Worm (Caenorhabditis elegans) whole organism, L1 larva: Measurements from ENCODE around the gene sdc-3.

Source experiments
- C04F5.9 ChIP-seq: sonication (generic microtip); optimal IDR thresholded peaks from 2 replicates; lab custom pipeline; 2016; ENCODE audit warnings: missing genetic modification characterization, missing compliant biosample characterization
- C16A3.4 ChIP-seq: fragments of 150-350 bp; optimal IDR thresholded peaks from 2 replicates; lab custom pipeline; 2014; ENCODE audit warnings: missing biosample characterization, missing genetic modification characterization
- C34B4.2 ChIP-seq: sonication (generic microtip); optimal IDR thresholded peaks from 2 replicates; lab custom pipeline; 2017; ENCODE audit warnings: mild to moderate bottlenecking, missing genetic modification characterization, missing compliant biosample characterization
- aly-2 ChIP-seq: fragments of 150-350 bp; optimal IDR thresholded peaks from 2 replicates; lab custom pipeline; 2014; ENCODE audit warnings: missing biosample characterization, missing genetic modification characterization
- ceh-63 ChIP-seq: fragments of 200-800 bp; sonication (Bioruptor generic); optimal IDR thresholded peaks from 2 replicates; lab custom pipeline; 2018; ENCODE audit warnings: mild to moderate bottlenecking, missing genetic modification characterization, missing compliant biosample characterization
- ceh-8 ChIP-seq: fragments of 200-800 bp; sonication (Bioruptor generic); optimal IDR thresholded peaks from 2 replicates; lab custom pipeline; 2018; ENCODE audit warnings: mild to moderate bottlenecking, missing genetic modification characterization, moderate library complexity, missing compliant biosample characterization
- ceh-82 ChIP-seq, 3 experiments: fragments of 150-350 bp in 1 of 3; sonication (generic microtip) in 2 of 3; optimal IDR thresholded peaks; 2 replicates each; lab custom pipeline; 2014 to 2017; ENCODE audit warnings: missing biosample characterization in 3 of 3, missing genetic modification characterization in 3 of 3
- ceh-88 ChIP-seq: fragments of 200-800 bp; sonication (Bioruptor generic); IDR thresholded peaks from 2 replicates; pipeline ENCODE4 v1.3.6; 2022; ENCODE audit warnings: missing genetic modification characterization, missing compliant biosample characterization
- ceh-90 ChIP-seq: sonication (generic microtip); optimal IDR thresholded peaks from 2 replicates; lab custom pipeline; 2016; ENCODE audit warnings: missing genetic modification characterization, missing compliant biosample characterization
- dpl-1 ChIP-seq, 3 experiments: fragments of 150-350 bp in 2 of 3; sonication (generic microtip) in 1 of 3; optimal IDR thresholded peaks; 2 replicates each; lab custom pipeline; 2014 to 2017; ENCODE audit warnings: missing biosample characterization in 3 of 3, missing genetic modification characterization in 3 of 3, missing genetic modification reagents in 3 of 3
- egl-27 ChIP-seq, 2 experiments: fragments of 150-350 bp in 1 of 2; sonication (generic microtip); optimal IDR thresholded peaks; 3 replicates each; lab custom pipeline; 2017 to 2018; ENCODE audit warnings: missing biosample characterization in 2 of 2, missing genetic modification characterization in 2 of 2, missing genetic modification reagents in 2 of 2
- elt-2 ChIP-seq: sonication (generic microtip); optimal IDR thresholded peaks from 2 replicates; lab custom pipeline; 2016; ENCODE audit warnings: missing genetic modification characterization, mild to moderate bottlenecking, inconsistent platforms, missing compliant biosample characterization, missing genetic modification reagents
- fkh-4 ChIP-seq: sonication (generic microtip); optimal IDR thresholded peaks from 2 replicates; lab custom pipeline; 2016; ENCODE audit warnings: missing compliant biosample characterization, missing genetic modification characterization, borderline replicate concordance
- fkh-8 ChIP-seq: sonication (generic microtip); optimal IDR thresholded peaks from 2 replicates; lab custom pipeline; 2016; ENCODE audit warnings: mild to moderate bottlenecking, missing genetic modification characterization, missing compliant biosample characterization
- fos-1 ChIP-seq: fragments of 150-350 bp; optimal IDR thresholded peaks from 2 replicates; lab custom pipeline; 2014; ENCODE audit warnings: missing biosample characterization, missing genetic modification characterization
- hpl-2 ChIP-seq: fragments of 150-350 bp; optimal IDR thresholded peaks from 2 replicates; lab custom pipeline; 2014; ENCODE audit warnings: missing biosample characterization, missing genetic modification reagents, missing genetic modification characterization
- irx-1 ChIP-seq: sonication (generic microtip); optimal IDR thresholded peaks from 2 replicates; lab custom pipeline; 2016; ENCODE audit warnings: missing genetic modification characterization, missing compliant biosample characterization
- jun-1 ChIP-seq: fragments of 150-350 bp; optimal IDR thresholded peaks from 2 replicates; lab custom pipeline; 2014; ENCODE audit warnings: missing biosample characterization, missing genetic modification reagents, missing genetic modification characterization
- lin-14 ChIP-seq: fragments of 200-800 bp; sonication (Bioruptor generic); optimal IDR thresholded peaks from 2 replicates; lab custom pipeline; 2018; ENCODE audit warnings: mild to moderate bottlenecking, missing genetic modification characterization, moderate library complexity, missing compliant biosample characterization
- lir-3 ChIP-seq: sonication (generic microtip); optimal IDR thresholded peaks from 2 replicates; lab custom pipeline; 2016; ENCODE audit warnings: mild to moderate bottlenecking, missing genetic modification characterization, moderate library complexity, missing compliant biosample characterization; ENCODE audit not compliant: poor library complexity
- mef-2 ChIP-seq: fragments of 150-350 bp; optimal IDR thresholded peaks from 2 replicates; lab custom pipeline; 2014; ENCODE audit warnings: missing biosample characterization, missing genetic modification characterization
- nhr-11 ChIP-seq: fragments of 150-350 bp; optimal IDR thresholded peaks from 2 replicates; lab custom pipeline; 2014; ENCODE audit warnings: missing biosample characterization, missing genetic modification characterization
- nhr-12 ChIP-seq: sonication (generic microtip); optimal IDR thresholded peaks from 2 replicates; lab custom pipeline; 2017; ENCODE audit warnings: missing biosample characterization, missing genetic modification characterization
- nhr-19 ChIP-seq: fragments of 200-800 bp; sonication (Bioruptor generic); conservative IDR thresholded peaks from 2 replicates; pipeline ENCODE4 v1.3.6; 2022; ENCODE audit warnings: missing genetic modification characterization, missing compliant biosample characterization
- nhr-20 ChIP-seq: sonication (generic microtip); optimal IDR thresholded peaks from 2 replicates; lab custom pipeline; 2016; ENCODE audit warnings: mild to moderate bottlenecking, missing genetic modification characterization, missing compliant biosample characterization
- nhr-28 ChIP-seq: fragments of 150-350 bp; optimal IDR thresholded peaks from 2 replicates; lab custom pipeline; 2014; ENCODE audit warnings: missing biosample characterization, missing genetic modification characterization
- nhr-47 ChIP-seq: sonication (generic microtip); optimal IDR thresholded peaks from 2 replicates; lab custom pipeline; 2016; ENCODE audit warnings: mild to moderate bottlenecking, missing genetic modification characterization, moderate library complexity, missing compliant biosample characterization
- nhr-77 ChIP-seq: fragments of 150-350 bp; optimal IDR thresholded peaks from 2 replicates; lab custom pipeline; 2014; ENCODE audit warnings: missing biosample characterization, missing genetic modification characterization
- nhr-85 ChIP-seq: sonication (generic microtip); peaks from one replicate; lab custom pipeline; 2016; ENCODE audit warnings: missing genetic modification characterization, inconsistent platforms, missing compliant biosample characterization
- pax-3 ChIP-seq: fragments of 200-800 bp; sonication (Bioruptor generic); optimal IDR thresholded peaks from 2 replicates; lab custom pipeline; 2018; ENCODE audit warnings: mild to moderate bottlenecking, missing genetic modification characterization, moderate library complexity, missing compliant biosample characterization
- pqm-1 ChIP-seq: sonication (generic microtip); optimal IDR thresholded peaks from 3 replicates; lab custom pipeline; 2017; ENCODE audit warnings: missing biosample characterization, missing genetic modification characterization
- rnt-1 ChIP-seq: sonication (generic microtip); optimal IDR thresholded peaks from 2 replicates; lab custom pipeline; 2016; ENCODE audit warnings: mild to moderate bottlenecking, missing genetic modification characterization, moderate library complexity, missing compliant biosample characterization
- snpc-4 ChIP-seq: fragments of 150-350 bp; optimal IDR thresholded peaks from 2 replicates; lab custom pipeline; 2014; ENCODE audit warnings: missing biosample characterization, missing genetic modification characterization
- snu-23 ChIP-seq: sonication (generic microtip); optimal IDR thresholded peaks from 2 replicates; lab custom pipeline; 2016; ENCODE audit warnings: missing genetic modification characterization, missing compliant biosample characterization
- sox-4 ChIP-seq: sonication (generic microtip); optimal IDR thresholded peaks from 2 replicates; lab custom pipeline; 2016; ENCODE audit warnings: missing genetic modification characterization, missing compliant biosample characterization
- sptf-1 ChIP-seq: fragments of 150-350 bp; optimal IDR thresholded peaks from 2 replicates; lab custom pipeline; 2014; ENCODE audit warnings: missing biosample characterization, missing genetic modification characterization
- tbx-2 ChIP-seq: sonication (generic microtip); optimal IDR thresholded peaks from 2 replicates; lab custom pipeline; 2016; ENCODE audit warnings: missing genetic modification characterization, missing compliant biosample characterization
- unc-130 ChIP-seq: fragments of 150-350 bp; optimal IDR thresholded peaks from 2 replicates; lab custom pipeline; 2017; ENCODE audit warnings: missing biosample characterization, missing genetic modification characterization, inconsistent platforms
- unc-30 ChIP-seq: sonication (generic microtip); optimal IDR thresholded peaks from 2 replicates; lab custom pipeline; 2017; ENCODE audit warnings: missing biosample characterization, missing genetic modification characterization
- unc-62 ChIP-seq: fragments of 150-350 bp; optimal IDR thresholded peaks from 2 replicates; lab custom pipeline; 2014; ENCODE audit warnings: missing biosample characterization, missing genetic modification reagents, missing genetic modification characterization
- unc-86 ChIP-seq: sonication (generic microtip); optimal IDR thresholded peaks from 2 replicates; lab custom pipeline; 2016; ENCODE audit warnings: missing genetic modification characterization, missing compliant biosample characterization
- unc-98 ChIP-seq: fragments of 200-800 bp; sonication (Bioruptor generic); IDR thresholded peaks from 2 replicates; pipeline ENCODE4 v1.3.6; 2022; ENCODE audit warnings: missing genetic modification characterization, missing compliant biosample characterization
- vab-15 ChIP-seq: sonication (generic microtip); optimal IDR thresholded peaks from 2 replicates; lab custom pipeline; 2017; ENCODE audit warnings: missing genotype, mild to moderate bottlenecking, missing genetic modification characterization, missing compliant biosample characterization
- zag-1 ChIP-seq: fragments of 150-350 bp; optimal IDR thresholded peaks from 2 replicates; lab custom pipeline; 2014; ENCODE audit warnings: missing biosample characterization, missing genetic modification characterization
- zip-4 ChIP-seq: fragments of 200-800 bp; sonication (Bioruptor generic); optimal IDR thresholded peaks from 2 replicates; lab custom pipeline; 2018; ENCODE audit warnings: mild to moderate bottlenecking, missing genetic modification characterization, moderate library complexity, missing compliant biosample characterization
- ztf-11 ChIP-seq, 2 experiments: sonication (generic microtip); optimal IDR thresholded peaks; 2 replicates each; lab custom pipeline; 2016 to 2017; ENCODE audit warnings: missing genetic modification characterization in 2 of 2, missing biosample characterization in 1 of 2, missing compliant biosample characterization in 1 of 2
- ztf-4 ChIP-seq: fragments of 150-350 bp; optimal IDR thresholded peaks from 2 replicates; lab custom pipeline; 2014; ENCODE audit warnings: missing biosample characterization, missing genetic modification characterization

sdc-3 gene

ce11 chrV:15088613-15089012 lies 40.6 kb upstream of the sdc-3 start, which contains the start of gene C01G10.18:
C01G10.18 (minus strand) TSS chrV:15088713.
- TF ChIP-seq nhr-12 (tag; lab: Kevin White, UChicago) (no peak), unc-30 (no peak), snu-23 (GFP tag; lab: Kevin White, UChicago) (no peak), ztf-11 (tag; optimal IDR thresholded peaks at IDR 0.05; lab: Kevin White, UChicago) (no peak), C34B4.2 (tag; lab: Kevin White, UChicago) (no peak), vab-15 (no peak), nhr-28 (tag; lab: Kevin White, UChicago) (no peak), ceh-88 (no peak), hpl-2 (no peak), mef-2 (tag; lab: Kevin White, UChicago) (no peak), nhr-11 (tag; lab: Kevin White, UChicago) (no peak)

ce11 chrV:15087207-15087706 lies 39.2 kb upstream of the sdc-3 start, which contains the start of the genes C01G10.15 and C01G10.6:
C01G10.15 (minus strand) TSS chrV:15087307.
C01G10.6 (plus strand) TSS chrV:15087656.
- no peak for TF ChIP-seq nhr-85 (tag; lab: Kevin White, UChicago)
- peak; percentile 39 for TF ChIP-seq lin-14 (GFP tag; lab: Kevin White, UChicago)
- TF ChIP-seq tbx-2 (tag; lab: Kevin White, UChicago), result peak; percentile 29
- peak; percentile 52 for TF ChIP-seq nhr-77 (tag; lab: Kevin White, UChicago)

DNA sequence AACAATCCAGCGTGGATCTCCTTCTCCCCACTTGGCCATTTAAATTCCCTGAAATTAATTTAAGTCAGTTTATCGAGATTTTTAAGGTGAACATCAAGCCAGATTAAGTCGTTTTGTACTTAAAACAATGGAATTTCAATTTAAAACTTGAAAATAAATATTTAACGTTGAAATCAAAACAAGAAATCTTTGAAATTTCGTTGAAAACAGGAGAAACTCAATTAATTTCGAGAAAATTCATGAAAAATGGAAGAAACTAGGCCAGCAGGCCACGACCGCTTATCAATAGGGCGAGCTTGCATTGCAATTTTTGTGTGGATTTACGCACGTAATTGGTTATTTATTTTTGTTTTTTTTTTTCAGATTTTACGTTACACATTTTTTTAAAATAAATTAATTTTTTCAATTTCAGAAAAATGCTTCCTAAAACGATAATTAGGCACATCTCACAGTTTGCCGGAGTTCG lies 37.4 kb upstream of the sdc-3 start, which contains the start of the genes ahsa-1 and C01G10.7:
ahsa-1 (minus strand) TSS at position 51 of the 466 bp plus-strand sequence.
C01G10.7 (plus strand) TSS at position 413 of the 466 bp plus-strand sequence.
- peak; percentile 88 for TF ChIP-seq C04F5.9
- peak; percentile 54 for TF ChIP-seq zag-1 (tag; lab: Kevin White, UChicago)
- peak; percentile 63 for TF ChIP-seq unc-130 (tag; lab: Kevin White, UChicago)
- TF ChIP-seq egl-27 (tag; optimal IDR thresholded peaks at IDR 0.05; lab: Kevin White, UChicago), result no peak
- TF ChIP-seq fkh-4 (tag; lab: Kevin White, UChicago), result peak; percentile 94
- TF ChIP-seq irx-1 (tag; lab: Kevin White, UChicago), result peak; percentile 92
- peak; percentile 92 for TF ChIP-seq ceh-90 (tag; lab: Kevin White, UChicago)
- peak; percentile 87 for TF ChIP-seq unc-98 (GFP tag; lab: Robert Waterston, UW)
- no peak for TF ChIP-seq pqm-1
- peak; percentile 97 for TF ChIP-seq lir-3 (tag; lab: Kevin White, UChicago)
- TF ChIP-seq vab-15, result peak; percentile 93
- peak; percentile 69 for TF ChIP-seq elt-2 (tag; lab: Kevin White, UChicago)
- TF ChIP-seq rnt-1 (tag; lab: Kevin White, UChicago), result peak; percentile 99
- TF ChIP-seq nhr-12 (tag; lab: Kevin White, UChicago), result no peak
- peak; percentile 87 for TF ChIP-seq nhr-19
- TF ChIP-seq unc-86 (tag; lab: Kevin White, UChicago), result peak; percentile 85
- TF ChIP-seq nhr-20 (tag; lab: Kevin White, UChicago), result peak; percentile 92
- TF ChIP-seq fkh-8 (tag; lab: Kevin White, UChicago), result peak; percentile 92
- TF ChIP-seq mef-2 (tag; lab: Kevin White, UChicago), result no peak
- peak; percentile 83 to 91 (median 87) for TF ChIP-seq ceh-82 (tag; optimal IDR thresholded peaks at IDR 0.05; lab: Kevin White, UChicago)
- TF ChIP-seq jun-1, result peak; percentile 61
- peak; percentile 60 for TF ChIP-seq hpl-2
- peak; percentile 93 for TF ChIP-seq C16A3.4 (tag; lab: Kevin White, UChicago)
- TF ChIP-seq pax-3 (tag; lab: Kevin White, UChicago), result peak; percentile 99
- no peak for TF ChIP-seq sptf-1
- peak; percentile 33 for TF ChIP-seq zip-4 (GFP tag; lab: Kevin White, UChicago)
- TF ChIP-seq sox-4 (tag; lab: Kevin White, UChicago), result peak; percentile 91
- peak; percentile 94 for TF ChIP-seq nhr-47 (tag; lab: Kevin White, UChicago)
- TF ChIP-seq ceh-88, result peak; percentile 53; the same call in 1 of the 2 replicates
- TF ChIP-seq nhr-85 (tag; lab: Kevin White, UChicago), result peak; percentile 97
- TF ChIP-seq fos-1 (tag; lab: Kevin White, UChicago), result peak; percentile 60
- TF ChIP-seq ztf-4, result peak; percentile 34
- TF ChIP-seq snu-23 (GFP tag; lab: Kevin White, UChicago), result peak; percentile 95
- peak; percentile 58 for TF ChIP-seq ceh-8 (GFP tag; lab: Kevin White, UChicago)
- TF ChIP-seq dpl-1 (GFP tag; optimal IDR thresholded peaks at IDR 0.05; lab: Kevin White, UChicago), result peak; percentile 76 to 86 (median 84)
- TF ChIP-seq ceh-63 (GFP tag; lab: Kevin White, UChicago), result no peak
- peak; percentile 87 for TF ChIP-seq snpc-4
- peak; percentile 38 for TF ChIP-seq aly-2 (tag; lab: Kevin White, UChicago)
- TF ChIP-seq unc-62 (GFP tag; lab: Kevin White, UChicago), result no peak
- TF ChIP-seq ztf-11 (tag; optimal IDR thresholded peaks at IDR 0.05; lab: Kevin White, UChicago), result peak in 1 of 2 experiments; percentile 94
